Fruit fly (Drosophila melanogaster) whole organism, embryonic: Measurements from ENCODE around the gene Rhp.

ENCODE experiments used
- Aef1 ChIP-seq: fragments of 200-800 bp; sonication (Bioruptor generic); IDR thresholded peaks from 3 replicates; pipeline ENCODE4 v1.3.6; 2022; ENCODE audit warnings: missing biosample characterization, missing genetic modification characterization
- CG10321 ChIP-seq: fragments of 200-800 bp; sonication (Bioruptor generic); IDR thresholded peaks from 2 replicates; pipeline ENCODE4 v1.3.6; 2022; ENCODE audit warnings: missing biosample characterization, missing genetic modification characterization
- CG10979 ChIP-seq: fragments of 200-800 bp; sonication (Bioruptor generic); optimal IDR thresholded peaks from 2 replicates; lab custom pipeline; 2018; ENCODE audit warnings: missing biosample characterization, mild to moderate bottlenecking, missing genetic modification characterization, moderate library complexity
- CG12769 ChIP-seq: fragments of 200-800 bp; sonication (Bioruptor generic); optimal IDR thresholded peaks from 2 replicates; lab custom pipeline; 2019; ENCODE audit warnings: missing biosample characterization, mild to moderate bottlenecking, missing genetic modification characterization, moderate library complexity
- CG14710 ChIP-seq: fragments of 200-800 bp; sonication (Bioruptor generic); optimal IDR thresholded peaks from 3 replicates; lab custom pipeline; 2019; ENCODE audit warnings: missing biosample characterization, mild to moderate bottlenecking, missing genetic modification characterization, moderate library complexity
- CG2129 ChIP-seq: fragments of 200-800 bp; sonication (Bioruptor generic); IDR thresholded peaks from 2 replicates; pipeline ENCODE4 v1.3.6; 2022; ENCODE audit warnings: missing biosample characterization, missing genetic modification characterization; ENCODE audit not compliant: partially characterized antibody
- CG2199 ChIP-seq: fragments of 200-800 bp; sonication (Bioruptor generic); IDR thresholded peaks from 3 replicates; pipeline ENCODE4 v1.3.6; 2022; ENCODE audit warnings: missing biosample characterization, missing genetic modification characterization
- CG31224 ChIP-seq: fragments of 200-800 bp; sonication (Bioruptor generic); IDR thresholded peaks from 2 replicates; pipeline ENCODE4 v1.3.6; 2022; ENCODE audit warnings: missing biosample characterization, missing genetic modification characterization
- CG32772 ChIP-seq: fragments of 200-800 bp; sonication (Bioruptor generic); IDR thresholded peaks from 2 replicates; pipeline ENCODE4 v1.3.6; 2022; ENCODE audit warnings: missing biosample characterization, missing genetic modification characterization
- CG3847 ChIP-seq: fragments of 200-800 bp; sonication (Bioruptor generic); IDR thresholded peaks from 2 replicates; pipeline ENCODE4 v1.3.6; 2022; ENCODE audit warnings: missing biosample characterization, missing genetic modification characterization
- CG4424 ChIP-seq: fragments of 200-800 bp; sonication (Bioruptor generic); optimal IDR thresholded peaks from 3 replicates; lab custom pipeline; 2016; ENCODE audit warnings: missing biosample characterization, missing genetic modification characterization
- CG8089 ChIP-seq: fragments of 200-800 bp; sonication (Bioruptor generic); optimal IDR thresholded peaks from 3 replicates; lab custom pipeline; 2016; ENCODE audit warnings: missing biosample characterization, missing genetic modification characterization
- CG8765 ChIP-seq: fragments of 200-800 bp; sonication (Bioruptor generic); IDR thresholded peaks from 2 replicates; pipeline ENCODE4 v1.3.6; 2022; ENCODE audit warnings: missing biosample characterization, missing genetic modification characterization
- CG9932 ChIP-seq: fragments of 200-800 bp; sonication (Bioruptor generic); IDR thresholded peaks from 2 replicates; pipeline ENCODE4 v1.3.6; 2022; ENCODE audit warnings: missing biosample characterization, missing genetic modification characterization
- CrebB ChIP-seq: fragments of 200-800 bp; sonication (Bioruptor generic); optimal IDR thresholded peaks from 3 replicates; lab custom pipeline; 2018; ENCODE audit warnings: missing biosample characterization, mild to moderate bottlenecking, missing genetic modification characterization
- D ChIP-seq, 2 experiments: fragments of 200-800 bp in 1 of 2; fragments of >200 bp in 1 of 2; sonication (Bioruptor generic) in 1 of 2; optimal IDR thresholded peaks; 2 replicates in 1 of 2; 3 replicates in 1 of 2; lab custom pipeline; 2017; ENCODE audit warnings: mild to moderate bottlenecking in 1 of 2, missing biosample characterization in 1 of 2, missing genetic modification characterization in 1 of 2, missing genetic modification reagents in 1 of 2
- H15 ChIP-seq: fragments of 200-800 bp; sonication (Bioruptor generic); IDR thresholded peaks from 3 replicates; pipeline ENCODE4 v1.3.6; 2022; ENCODE audit warnings: missing biosample characterization, missing genetic modification characterization
- Hey ChIP-seq: fragments of 200-800 bp; sonication (Bioruptor generic); optimal IDR thresholded peaks from 3 replicates; lab custom pipeline; 2018; ENCODE audit warnings: missing biosample characterization, mild to moderate bottlenecking, missing genetic modification characterization
- Hmx ChIP-seq: fragments of 200-800 bp; sonication (Bioruptor generic); optimal IDR thresholded peaks from 2 replicates; lab custom pipeline; 2016; ENCODE audit warnings: missing biosample characterization, missing genetic modification characterization
- Hr51 ChIP-seq, 2 experiments: fragments of 200-800 bp; sonication (Bioruptor generic); optimal IDR thresholded peaks; 2 replicates in 1 of 2; 3 replicates in 1 of 2; lab custom pipeline; 2016 to 2018; ENCODE audit warnings: missing biosample characterization in 2 of 2, missing genetic modification characterization in 2 of 2, mild to moderate bottlenecking in 1 of 2, moderate library complexity in 1 of 2
- Hr78 ChIP-seq, 2 experiments: fragments of 200-800 bp in 1 of 2; fragments of >200 bp in 1 of 2; sonication (Bioruptor generic) in 1 of 2; optimal IDR thresholded peaks; 2 replicates each; lab custom pipeline; 2017 to 2019; ENCODE audit warnings: missing biosample characterization in 2 of 2, missing genetic modification characterization in 2 of 2, mild to moderate bottlenecking in 1 of 2, moderate library complexity in 1 of 2
- Nf-YB ChIP-seq: fragments of 200-800 bp; sonication (Bioruptor generic); optimal IDR thresholded peaks from 3 replicates; lab custom pipeline; 2019; ENCODE audit warnings: missing biosample characterization, mild to moderate bottlenecking, missing genetic modification characterization, moderate library complexity
- Pdp1 ChIP-seq, 2 experiments: fragments of 200-800 bp; sonication (Bioruptor generic); optimal IDR thresholded peaks; 3 replicates each; lab custom pipeline; 2016; ENCODE audit warnings: missing biosample characterization in 2 of 2, missing genetic modification characterization in 2 of 2, mild to moderate bottlenecking in 1 of 2, moderate library complexity in 1 of 2
- Ptx1 ChIP-seq: fragments of 200-800 bp; sonication (Bioruptor generic); IDR thresholded peaks from 2 replicates; pipeline ENCODE4 v1.3.6; 2022; ENCODE audit warnings: missing biosample characterization, missing genetic modification characterization
- Rfx ChIP-seq: fragments of 200-800 bp; sonication (Bioruptor generic); IDR thresholded peaks from 2 replicates; pipeline ENCODE4 v1.3.6; 2022; ENCODE audit warnings: missing biosample characterization, missing genetic modification characterization
- Scr ChIP-seq: fragments of 200-800 bp; sonication (Bioruptor generic); IDR thresholded peaks from 2 replicates; pipeline ENCODE4 v1.3.6; 2022; ENCODE audit warnings: missing biosample characterization, missing genetic modification characterization; ENCODE audit not compliant: partially characterized antibody
- Ssrp ChIP-seq: fragments of 200-800 bp; sonication (Bioruptor generic); optimal IDR thresholded peaks from 2 replicates; lab custom pipeline; 2018; ENCODE audit warnings: missing biosample characterization, mild to moderate bottlenecking, missing genetic modification characterization, moderate library complexity
- abd-A ChIP-seq: fragments of 200-800 bp; sonication (Bioruptor generic); optimal IDR thresholded peaks from 3 replicates; lab custom pipeline; 2019; ENCODE audit warnings: missing biosample characterization, mild to moderate bottlenecking, missing genetic modification characterization, moderate library complexity
- bbx ChIP-seq: fragments of 200-800 bp; sonication (Bioruptor generic); IDR thresholded peaks from 2 replicates; pipeline ENCODE4 v1.3.6; 2022; ENCODE audit warnings: missing biosample characterization, missing genetic modification characterization; ENCODE audit not compliant: partially characterized antibody
- crol ChIP-seq: fragments of 200-800 bp; sonication (Bioruptor generic); IDR thresholded peaks from 2 replicates; pipeline ENCODE4 v1.3.6; 2022; ENCODE audit warnings: missing biosample characterization, missing genetic modification characterization
- dysf ChIP-seq: fragments of 200-800 bp; sonication (Bioruptor generic); IDR thresholded peaks from 3 replicates; pipeline ENCODE4 v1.3.6; 2022; ENCODE audit warnings: missing biosample characterization, missing genetic modification characterization
- lbe ChIP-seq: fragments of 200-800 bp; sonication (Bioruptor generic); optimal IDR thresholded peaks from 2 replicates; lab custom pipeline; 2016; ENCODE audit warnings: missing biosample characterization, mild to moderate bottlenecking, missing genetic modification characterization
- lilli ChIP-seq: fragments of 200-800 bp; sonication (Bioruptor generic); optimal IDR thresholded peaks from 3 replicates; lab custom pipeline; 2016; ENCODE audit warnings: missing biosample characterization, missing genetic modification characterization
- lola ChIP-seq, 3 experiments: fragments of >200 bp in 2 of 3; fragments of 200-800 bp in 1 of 3; sonication (Bioruptor generic) in 1 of 3; optimal IDR thresholded peaks; 2 replicates each; lab custom pipeline; 2017 to 2019; ENCODE audit warnings: missing biosample characterization in 3 of 3, missing genetic modification characterization in 3 of 3, mild to moderate bottlenecking in 1 of 3, moderate library complexity in 1 of 3
- luna ChIP-seq: fragments of 200-800 bp; sonication (Bioruptor generic); optimal IDR thresholded peaks from 2 replicates; lab custom pipeline; 2016; ENCODE audit warnings: missing biosample characterization, missing genetic modification characterization
- mirr ChIP-seq: fragments of 200-800 bp; sonication (Bioruptor generic); optimal IDR thresholded peaks from 3 replicates; lab custom pipeline; 2018; ENCODE audit warnings: missing biosample characterization, mild to moderate bottlenecking, missing genetic modification characterization
- nau ChIP-seq: fragments of 200-800 bp; sonication (Bioruptor generic); optimal IDR thresholded peaks from 3 replicates; lab custom pipeline; 2017; ENCODE audit warnings: missing biosample characterization, mild to moderate bottlenecking, missing genetic modification characterization, missing genetic modification reagents
- onecut ChIP-seq: fragments of 200-800 bp; sonication (Bioruptor generic); IDR thresholded peaks from 2 replicates; pipeline ENCODE4 v1.3.6; 2022; ENCODE audit warnings: missing biosample characterization, missing genetic modification characterization
- pros ChIP-seq: fragments of 200-800 bp; sonication (Bioruptor generic); optimal IDR thresholded peaks from 3 replicates; lab custom pipeline; 2019; ENCODE audit warnings: missing biosample characterization, mild to moderate bottlenecking, missing genetic modification characterization, moderate library complexity
- schlank ChIP-seq: fragments of 200-800 bp; sonication (Bioruptor generic); optimal IDR thresholded peaks from 2 replicates; lab custom pipeline; 2018; ENCODE audit warnings: missing biosample characterization, mild to moderate bottlenecking, missing genetic modification characterization
- shn ChIP-seq: fragments of 200-800 bp; sonication (Bioruptor generic); optimal IDR thresholded peaks from 3 replicates; lab custom pipeline; 2016; ENCODE audit warnings: missing biosample characterization, missing genetic modification characterization
- sr ChIP-seq: fragments of 200-800 bp; sonication (Bioruptor generic); IDR thresholded peaks from 3 replicates; pipeline ENCODE4 v1.3.6; 2022; ENCODE audit warnings: missing biosample characterization, missing genetic modification characterization
- stc ChIP-seq: fragments of 200-800 bp; sonication (Bioruptor generic); IDR thresholded peaks from 2 replicates; pipeline ENCODE4 v1.3.6; 2022; ENCODE audit warnings: missing biosample characterization, missing genetic modification characterization
- vfl ChIP-seq: fragments of 200-800 bp; sonication (Bioruptor generic); optimal IDR thresholded peaks from 2 replicates; lab custom pipeline; 2016; ENCODE audit warnings: missing biosample characterization, missing genetic modification characterization
- z ChIP-seq: fragments of 200-800 bp; sonication (Bioruptor generic); IDR thresholded peaks from 3 replicates; pipeline ENCODE4 v1.3.6; 2022; ENCODE audit warnings: missing biosample characterization, missing genetic modification characterization
- zf30C ChIP-seq: fragments of 200-800 bp; sonication (Bioruptor generic); optimal IDR thresholded peaks from 3 replicates; lab custom pipeline; 2018; ENCODE audit warnings: missing biosample characterization, mild to moderate bottlenecking, missing genetic modification characterization

Rhp gene

dm6 chrX:15811666-15812614 lies 23.2 kb downstream of the Rhp start:
- TF ChIP-seq sr (GFP tag; lab: Robert Waterston, UW) (peak; percentile 82), z (peak; percentile 56; the same call in 1 of the 3 replicates), CrebB (tag; lab: Kevin White, UChicago) (no peak), vfl (GFP tag; lab: Kevin White, UChicago) (no peak), CG8765 (0 out of 2 replicates have a peak, but pooled peaks have one; percentile 26), CG12769 (tag; lab: Kevin White, UChicago) (peak; percentile 56), crol (GFP tag; lab: Robert Waterston, UW) (peak; percentile 88), Hey (tag; lab: Kevin White, UChicago) (peak; percentile 8), shn (peak; percentile 2), Hr78 (GFP tag; optimal IDR thresholded peaks at IDR 0.05; lab: Kevin White, UChicago) (peak in 1 of 2 experiments; percentile 21), CG4424 (GFP tag; lab: Kevin White, UChicago) (no peak), nau (no peak), luna (GFP tag; lab: Kevin White, UChicago) (no peak), Hmx (GFP tag; lab: Kevin White, UChicago) (no peak), D (optimal IDR thresholded peaks at IDR 0.05; lab: Kevin White, UChicago) (no peak), D (GFP tag; optimal IDR thresholded peaks at IDR 0.05; lab: Kevin White, UChicago) (no peak), Ptx1 (GFP tag; lab: Robert Waterston, UW) (no peak), abd-A (tag; lab: Kevin White, UChicago) (peak; percentile 64), bbx (GFP tag; lab: Robert Waterston, UW) (peak; percentile 12; the same call in 1 of the 2 replicates), CG10979 (tag; lab: Kevin White, UChicago) (no peak), Ssrp (tag; lab: Kevin White, UChicago) (no peak), Nf-YB (GFP tag; lab: Kevin White, UChicago) (peak; percentile 13), CG10321 (GFP tag; lab: Robert Waterston, UW) (no peak), schlank (no peak), CG9932 (peak; percentile 34; the same call in 1 of the 2 replicates), stc (GFP tag; lab: Robert Waterston, UW) (peak; percentile 26; the same call in 1 of the 2 replicates), CG31224 (GFP tag; lab: Robert Waterston, UW) (no peak), CG32772 (0 out of 2 replicates have a peak, but pooled peaks have one; percentile 47), Scr (GFP tag; lab: Robert Waterston, UW) (peak; percentile 23; the same call in 1 of the 2 replicates), onecut (GFP tag; lab: Robert Waterston, UW) (peak; percentile 67), zf30C (GFP tag; lab: Kevin White, UChicago) (peak; percentile 26), dysf (GFP tag; lab: Robert Waterston, UW) (no peak), CG2129 (GFP tag; lab: Robert Waterston, UW) (0 out of 2 replicates have a peak, but pooled peaks have one; percentile 13), lola (GFP tag; optimal IDR thresholded peaks at IDR 0.05; lab: Kevin White, UChicago) (peak in 1 of 3 experiments; percentile 61), H15 (GFP tag; lab: Robert Waterston, UW) (no peak), Aef1 (peak; percentile 61), Pdp1 (GFP tag; optimal IDR thresholded peaks at IDR 0.05; lab: Kevin White, UChicago) (peak in 1 of 2 experiments; percentile 31), lilli (GFP tag; lab: Kevin White, UChicago) (no peak), CG3847 (GFP tag; lab: Robert Waterston, UW) (no peak), Hr51 (GFP tag; optimal IDR thresholded peaks at IDR 0.05; lab: Kevin White, UChicago) (no peak), pros (GFP tag; lab: Kevin White, UChicago) (peak; percentile 66), CG14710 (tag; lab: Kevin White, UChicago) (peak; percentile 10), mirr (GFP tag; lab: Kevin White, UChicago) (peak; percentile 44), CG8089 (GFP tag; lab: Kevin White, UChicago) (no peak), Rfx (peak; percentile 51), CG2199 (GFP tag; lab: Robert Waterston, UW) (0 out of 3 replicates have a peak, but pooled peaks have one; percentile 23), lbe (peak; percentile 48)
